Worm (Caenorhabditis elegans) whole organism, young adult: ENCODE measurements around the gene C17C3.9.

ENCODE experiments used
- B0019.2 ChIP-seq: fragments of 200-800 bp; sonication (Bioruptor generic); conservative IDR thresholded peaks from 2 replicates; pipeline ENCODE4 v1.3.6; 2022; ENCODE audit warnings: missing genetic modification reagents, missing genetic modification characterization, missing compliant biosample characterization
- B0261.1 ChIP-seq: sonication (generic microtip); optimal IDR thresholded peaks from 2 replicates; lab custom pipeline; 2016; ENCODE audit warnings: mild to moderate bottlenecking, missing genetic modification characterization, moderate library complexity, missing compliant biosample characterization
- F33H1.4 ChIP-seq: fragments of 200-800 bp; sonication (Bioruptor generic); IDR thresholded peaks from 2 replicates; pipeline ENCODE4 v1.3.6; 2022; ENCODE audit warnings: missing genetic modification reagents, missing genetic modification characterization, missing compliant biosample characterization
- F39B2.1 ChIP-seq: fragments of 200-800 bp; sonication (Bioruptor generic); IDR thresholded peaks from 2 replicates; pipeline ENCODE4 v1.3.6; 2022; ENCODE audit warnings: missing genetic modification reagents, missing genetic modification characterization, missing compliant biosample characterization
- F52B5.7 ChIP-seq: sonication (generic microtip); optimal IDR thresholded peaks from 2 replicates; lab custom pipeline; 2016; ENCODE audit warnings: mild to moderate bottlenecking, missing genetic modification characterization, missing compliant biosample characterization
- K12H6.12 ChIP-seq: fragments of 200-800 bp; sonication (Bioruptor generic); optimal IDR thresholded peaks from 2 replicates; lab custom pipeline; 2018; ENCODE audit warnings: mild to moderate bottlenecking, missing genetic modification characterization, missing compliant biosample characterization
- T07F8.4 ChIP-seq: sonication (generic microtip); optimal IDR thresholded peaks from 2 replicates; lab custom pipeline; 2016; ENCODE audit warnings: mild to moderate bottlenecking, missing genetic modification characterization, moderate library complexity, missing compliant biosample characterization
- Y53G8AR.9 ChIP-seq: fragments of 200-800 bp; sonication (Bioruptor generic); conservative IDR thresholded peaks from 2 replicates; pipeline ENCODE4 v1.3.6; 2022; ENCODE audit warnings: missing genetic modification reagents, missing genetic modification characterization, missing compliant biosample characterization
- Y79H2A.3 ChIP-seq: fragments of 200-800 bp; sonication (Bioruptor generic); conservative IDR thresholded peaks from 2 replicates; pipeline ENCODE4 v1.3.6; 2022; ENCODE audit warnings: missing genetic modification reagents, missing genetic modification characterization, missing compliant biosample characterization
- Y95B8A.8 ChIP-seq: fragments of 200-800 bp; sonication (Bioruptor generic); IDR thresholded peaks from 2 replicates; pipeline ENCODE4 v1.3.6; 2022; ENCODE audit warnings: missing genetic modification reagents, missing genetic modification characterization, missing compliant biosample characterization
- ama-1 ChIP-seq, 3 experiments: fragments of 150-350 bp in 1 of 3; sonication (generic microtip) in 2 of 3; optimal IDR thresholded peaks; 2 replicates each; lab custom pipeline; 2014 to 2018; ENCODE audit warnings: missing biosample characterization in 2 of 3, missing genetic modification characterization in 2 of 3, missing genetic modification reagents in 2 of 3
- aptf-3 ChIP-seq: fragments of 200-800 bp; sonication (Bioruptor generic); IDR thresholded peaks from 2 replicates; pipeline ENCODE4 v1.3.6; 2022; ENCODE audit warnings: missing genetic modification characterization, missing compliant biosample characterization
- attf-5 ChIP-seq: fragments of 200-800 bp; sonication (Bioruptor generic); optimal IDR thresholded peaks from 2 replicates; lab custom pipeline; 2018; ENCODE audit warnings: mild to moderate bottlenecking, missing genetic modification characterization, missing compliant biosample characterization
- bed-1 ChIP-seq: fragments of 200-800 bp; sonication (Bioruptor generic); IDR thresholded peaks from 2 replicates; pipeline ENCODE4 v1.3.6; 2022; ENCODE audit warnings: missing genetic modification reagents, missing genetic modification characterization, missing compliant biosample characterization
- ccch-3 ChIP-seq: fragments of 200-800 bp; sonication (Bioruptor generic); optimal IDR thresholded peaks from 2 replicates; lab custom pipeline; 2018; ENCODE audit warnings: mild to moderate bottlenecking, missing genetic modification characterization, missing compliant biosample characterization
- die-1 ChIP-seq: sonication (generic microtip); optimal IDR thresholded peaks from 2 replicates; lab custom pipeline; 2016; ENCODE audit warnings: missing genotype, mild to moderate bottlenecking, missing genetic modification characterization, missing compliant biosample characterization
- dox-1 ChIP-seq: fragments of 200-800 bp; sonication (Bioruptor generic); IDR thresholded peaks from 2 replicates; pipeline ENCODE4 v1.3.6; 2022; ENCODE audit warnings: missing genetic modification reagents, missing genetic modification characterization, missing compliant biosample characterization
- dpff-1 ChIP-seq: sonication (generic microtip); optimal IDR thresholded peaks from 2 replicates; lab custom pipeline; 2017; ENCODE audit warnings: mild to moderate bottlenecking, missing genetic modification characterization, missing compliant biosample characterization
- efl-1 ChIP-seq: fragments of 150-350 bp; optimal IDR thresholded peaks from 2 replicates; lab custom pipeline; 2014; ENCODE audit warnings: missing biosample characterization, missing genetic modification reagents, missing genetic modification characterization
- egrh-3 ChIP-seq: fragments of 200-800 bp; sonication (Bioruptor generic); IDR thresholded peaks from 2 replicates; pipeline ENCODE4 v1.3.6; 2022; ENCODE audit warnings: missing genetic modification reagents, missing genetic modification characterization, missing compliant biosample characterization
- fkh-3 ChIP-seq: sonication (generic microtip); optimal IDR thresholded peaks from 2 replicates; lab custom pipeline; 2016; ENCODE audit warnings: mild to moderate bottlenecking, missing genetic modification characterization, missing compliant biosample characterization
- him-1 ChIP-seq: sonication (generic microtip); optimal IDR thresholded peaks from 2 replicates; lab custom pipeline; 2016; ENCODE audit warnings: missing genotype, missing genetic modification reagents, missing genetic modification characterization, missing compliant biosample characterization
- hlh-26 ChIP-seq: fragments of 200-800 bp; sonication (Bioruptor generic); conservative IDR thresholded peaks from 2 replicates; pipeline ENCODE4 v1.3.6; 2022; ENCODE audit warnings: missing genetic modification reagents, missing genetic modification characterization, missing compliant biosample characterization
- hrde-1 ChIP-seq: sonication (generic microtip); optimal IDR thresholded peaks from 2 replicates; lab custom pipeline; 2016; ENCODE audit warnings: missing genetic modification characterization, mild to moderate bottlenecking, missing compliant biosample characterization, moderate library complexity, missing genotype, missing genetic modification reagents, borderline replicate concordance
- let-526 ChIP-seq: fragments of 200-800 bp; sonication (Bioruptor generic); IDR thresholded peaks from 2 replicates; pipeline ENCODE4 v1.3.6; 2022; ENCODE audit warnings: missing genetic modification reagents, missing genetic modification characterization, missing compliant biosample characterization
- let-607 ChIP-seq, 2 experiments: fragments of 200-800 bp in 1 of 2; sonication (Bioruptor generic) in 1 of 2; sonication (generic microtip) in 1 of 2; optimal IDR thresholded peaks; 2 replicates each; lab custom pipeline; 2016 to 2018; ENCODE audit warnings: mild to moderate bottlenecking in 2 of 2, missing compliant biosample characterization in 2 of 2, missing genetic modification characterization in 2 of 2, moderate library complexity in 2 of 2, missing genotype in 1 of 2
- lsl-1 ChIP-seq: fragments of 200-800 bp; sonication (Bioruptor generic); optimal IDR thresholded peaks from 2 replicates; lab custom pipeline; 2018; ENCODE audit warnings: mild to moderate bottlenecking, missing genetic modification characterization, moderate library complexity, missing compliant biosample characterization
- madf-10 ChIP-seq: sonication (generic microtip); optimal IDR thresholded peaks from 2 replicates; lab custom pipeline; 2016; ENCODE audit warnings: mild to moderate bottlenecking, missing genetic modification characterization, missing compliant biosample characterization
- madf-3 ChIP-seq: fragments of 200-800 bp; sonication (Bioruptor generic); IDR thresholded peaks from 2 replicates; pipeline ENCODE4 v1.3.6; 2022; ENCODE audit warnings: missing genetic modification reagents, missing genetic modification characterization, missing compliant biosample characterization
- mel-28 ChIP-seq: sonication (generic microtip); optimal IDR thresholded peaks from 2 replicates; lab custom pipeline; 2016; ENCODE audit warnings: borderline replicate concordance, mild to moderate bottlenecking, missing genetic modification characterization, missing compliant biosample characterization
- mes-4 ChIP-seq: sonication (generic microtip); optimal IDR thresholded peaks from 2 replicates; lab custom pipeline; 2016; ENCODE audit warnings: missing genotype, missing genetic modification characterization, missing compliant biosample characterization
- nfya-2 ChIP-seq: fragments of 200-800 bp; sonication (Bioruptor generic); IDR thresholded peaks from 2 replicates; pipeline ENCODE4 v1.3.6; 2022; ENCODE audit warnings: missing genetic modification reagents, missing genetic modification characterization, missing compliant biosample characterization
- nhr-120 ChIP-seq: fragments of 200-800 bp; sonication (Bioruptor generic); IDR thresholded peaks from 2 replicates; pipeline ENCODE4 v1.3.6; 2022; ENCODE audit warnings: missing genetic modification characterization, missing compliant biosample characterization
- nhr-179 ChIP-seq: sonication (generic microtip); optimal IDR thresholded peaks from 2 replicates; lab custom pipeline; 2016; ENCODE audit warnings: mild to moderate bottlenecking, missing genetic modification characterization, missing compliant biosample characterization
- nhr-90 ChIP-seq: sonication (generic microtip); optimal IDR thresholded peaks from 2 replicates; lab custom pipeline; 2016; ENCODE audit warnings: missing genotype, mild to moderate bottlenecking, missing genetic modification characterization, missing compliant biosample characterization
- pbrm-1 ChIP-seq: fragments of 200-800 bp; sonication (Bioruptor generic); IDR thresholded peaks from 2 replicates; pipeline ENCODE4 v1.3.6; 2022; ENCODE audit warnings: missing genetic modification reagents, missing genetic modification characterization, missing compliant biosample characterization
- sea-2 ChIP-seq: fragments of 200-800 bp; sonication (Bioruptor generic); IDR thresholded peaks from 2 replicates; pipeline ENCODE4 v1.3.6; 2022; ENCODE audit warnings: missing genetic modification characterization, missing compliant biosample characterization
- snpc-3.4 ChIP-seq: sonication (generic microtip); optimal IDR thresholded peaks from 2 replicates; lab custom pipeline; 2017; ENCODE audit warnings: missing genetic modification characterization, mild to moderate bottlenecking, missing compliant biosample characterization, antibody characterized with exemption, moderate library complexity, missing genotype, missing genetic modification reagents
- somi-1 ChIP-seq: fragments of 200-800 bp; sonication (Bioruptor generic); optimal IDR thresholded peaks from 2 replicates; lab custom pipeline; 2018; ENCODE audit warnings: mild to moderate bottlenecking, missing genetic modification characterization, missing compliant biosample characterization
- unc-130 ChIP-seq: sonication (generic microtip); optimal IDR thresholded peaks from 2 replicates; lab custom pipeline; 2016; ENCODE audit warnings: missing genetic modification reagents, missing genetic modification characterization, missing compliant biosample characterization
- zfh-2 ChIP-seq: fragments of 200-800 bp; sonication (Bioruptor generic); conservative IDR thresholded peaks from 2 replicates; pipeline ENCODE4 v1.3.6; 2022; ENCODE audit warnings: missing genetic modification reagents, missing genetic modification characterization, missing compliant biosample characterization
- zim-3 ChIP-seq: sonication (generic microtip); optimal IDR thresholded peaks from 2 replicates; lab custom pipeline; 2017; ENCODE audit warnings: mild to moderate bottlenecking, missing genetic modification characterization, moderate library complexity, missing compliant biosample characterization
- ztf-26 ChIP-seq: sonication (generic microtip); optimal IDR thresholded peaks from 2 replicates; lab custom pipeline; 2017; ENCODE audit warnings: missing genetic modification characterization, missing compliant biosample characterization

C17C3.9 gene

DNA sequence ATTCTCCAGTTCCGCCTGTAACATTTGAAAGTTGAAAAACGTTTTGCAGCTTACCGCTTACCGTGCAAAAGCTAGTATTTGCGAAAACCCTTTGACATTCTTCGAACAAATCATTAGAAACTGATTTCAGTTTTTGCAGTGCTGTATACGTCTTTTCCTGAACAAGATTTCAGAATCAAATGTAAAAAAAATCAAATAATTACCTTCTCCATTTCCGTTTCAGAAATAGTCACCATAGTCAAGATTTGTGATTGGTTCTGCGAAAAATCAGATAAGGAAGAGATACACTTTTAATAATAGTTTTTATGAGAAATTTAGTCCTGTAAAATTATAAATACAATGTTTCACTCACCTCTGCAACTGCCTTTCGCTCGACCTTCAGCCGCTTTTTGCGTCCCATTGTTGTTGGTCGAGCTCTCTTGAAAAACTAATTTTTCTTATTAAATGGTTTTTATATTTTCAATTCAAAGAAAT lies at the start of gene C17C3.9:
Gene C17C3.9 (minus strand): TSS at position 424 of the 474 bp plus-strand sequence.
- TF ChIP-seq madf-10 (tag; lab: Kevin White, UChicago) = no peak
- TF ChIP-seq F39B2.1 (GFP tag; lab: Robert Waterston, UW) = no peak
- no peak for TF ChIP-seq die-1 (tag; lab: Kevin White, UChicago)
- no peak for TF ChIP-seq Y53G8AR.9
- no peak for TF ChIP-seq nhr-179 (tag; lab: Kevin White, UChicago)
- no peak for TF ChIP-seq madf-3
- TF ChIP-seq nfya-2 = no peak
- no peak for TF ChIP-seq pbrm-1 (GFP tag; lab: Robert Waterston, UW)
- TF ChIP-seq ama-1 (optimal IDR thresholded peaks at IDR 0.05; lab: Kevin White, UChicago) = no peak
- no peak for TF ChIP-seq ama-1 (GFP tag; optimal IDR thresholded peaks at IDR 0.05; lab: Kevin White, UChicago)
- no peak for TF ChIP-seq fkh-3 (tag; lab: Kevin White, UChicago)
- no peak for TF ChIP-seq efl-1 (GFP tag; lab: Kevin White, UChicago)

DNA sequence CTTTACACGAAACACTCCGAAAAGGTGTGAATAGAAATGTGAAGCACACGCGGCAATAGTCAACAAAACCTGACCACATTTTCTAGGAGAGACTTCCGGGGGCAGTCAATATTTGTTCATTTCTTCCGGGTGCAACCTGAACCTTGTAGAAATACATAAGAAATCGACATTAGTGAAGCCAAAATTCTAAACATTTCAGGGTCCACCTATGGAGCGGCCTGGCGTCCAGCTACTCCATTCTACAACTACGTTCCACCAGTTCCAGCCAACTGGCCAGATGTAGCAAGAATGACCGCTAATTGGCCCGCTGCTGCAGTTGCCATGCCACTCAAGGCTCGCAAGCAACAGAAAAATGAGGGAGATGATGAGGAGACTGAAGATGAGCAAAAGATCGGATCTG lies 47.2 kb upstream of the C17C3.9 start:
- TF ChIP-seq bed-1 (GFP tag; lab: Robert Waterston, UW) (0 out of 2 replicates have a peak, but pooled peaks have one; percentile 56), hrde-1 (tag; lab: Kevin White, UChicago) (no peak)
- TF ChIP-seq, all 124 proteins: peak for 1

DNA sequence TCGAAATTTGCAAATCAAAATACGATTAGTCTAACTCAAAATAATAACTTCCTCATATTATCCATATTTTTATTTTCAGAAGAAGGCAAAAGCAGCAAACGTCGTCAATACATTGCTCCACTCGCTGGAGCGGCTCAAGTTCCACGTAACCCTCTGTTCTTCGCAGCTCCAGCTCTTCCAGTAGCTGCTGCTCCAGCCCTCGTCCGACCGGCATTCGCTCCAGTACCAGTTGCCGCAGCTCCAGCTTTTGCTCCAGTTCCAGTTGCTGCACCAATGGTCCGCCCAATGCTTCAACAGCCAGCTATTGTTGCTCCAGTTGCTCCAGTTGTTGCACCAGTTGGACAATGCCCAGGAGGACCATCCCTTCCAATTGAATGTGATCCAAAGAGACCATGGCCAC lies 46.6 kb upstream of the C17C3.9 start:
- TF ChIP-seq zfh-2 (GFP tag; lab: Robert Waterston, UW) = peak; percentile 74; the same call in 1 of the 2 replicates
- TF ChIP-seq T07F8.4 = no peak
- TF ChIP-seq egrh-3 (GFP tag; lab: Robert Waterston, UW) = peak; percentile 76

DNA sequence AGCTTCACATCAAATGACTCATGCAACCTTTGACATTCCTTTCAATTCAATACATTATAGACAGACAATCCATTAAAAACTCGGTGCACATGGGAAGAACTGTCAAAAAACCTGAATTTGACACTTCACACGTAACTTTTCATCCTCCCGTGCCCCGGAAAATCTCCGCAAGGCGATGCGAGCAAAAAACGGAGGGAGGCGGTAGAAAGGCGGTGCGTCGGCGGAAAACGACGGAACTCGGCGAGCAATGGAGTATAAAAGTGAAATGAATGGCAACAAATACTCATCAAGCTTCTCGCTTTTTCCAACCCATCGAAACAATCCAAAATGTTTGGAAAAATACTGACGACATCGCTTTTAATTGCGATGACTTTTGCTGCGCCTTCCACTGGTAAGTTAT lies 46.0 kb upstream of the C17C3.9 start, which contains the start of gene T25E4.1:
Gene T25E4.1 (plus strand): TSS at position 301 of the 400 bp plus-strand sequence.
- no peak for TF ChIP-seq ztf-26 (tag; lab: Kevin White, UChicago)
- no peak for TF ChIP-seq Y95B8A.8
- TF ChIP-seq nhr-90 = no peak
- TF ChIP-seq egrh-3 (GFP tag; lab: Robert Waterston, UW) = no peak
- TF ChIP-seq T07F8.4 = no peak
- TF ChIP-seq F52B5.7 (tag; lab: Kevin White, UChicago) = no peak
- TF ChIP-seq unc-130 (GFP tag; lab: Kevin White, UChicago) = no peak
- no peak for TF ChIP-seq Y79H2A.3
- no peak for TF ChIP-seq let-526 (GFP tag; lab: Robert Waterston, UW)
- no peak for TF ChIP-seq F33H1.4
- no peak for TF ChIP-seq B0261.1
- TF ChIP-seq attf-5 (GFP tag; lab: Kevin White, UChicago) = no peak
- no peak for TF ChIP-seq hlh-26 (GFP tag; lab: Robert Waterston, UW)
- TF ChIP-seq let-607 (tag; optimal IDR thresholded peaks at IDR 0.05; lab: Kevin White, UChicago) = no peak
- no peak for TF ChIP-seq mes-4 (tag; lab: Kevin White, UChicago)
- TF ChIP-seq aptf-3 = no peak
- TF ChIP-seq mel-28 = no peak

DNA sequence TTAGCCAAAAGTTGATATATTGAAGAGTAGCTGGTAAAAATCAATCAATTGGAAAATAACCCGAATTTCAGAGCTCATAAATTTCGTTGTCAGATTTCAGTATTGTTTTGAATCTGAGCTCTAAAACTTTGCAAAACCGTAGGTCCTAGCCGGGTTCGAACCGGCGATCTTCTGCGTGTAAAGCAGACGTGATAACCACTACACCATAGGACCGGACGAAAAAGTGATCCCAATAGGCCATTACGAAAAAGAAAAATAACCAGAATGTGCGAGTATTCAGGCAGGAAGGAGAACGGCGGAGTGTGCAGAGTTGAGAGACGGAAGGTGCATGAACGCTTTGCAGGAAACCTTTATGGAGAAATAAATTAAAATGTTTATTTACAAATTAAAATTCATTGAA lies 45.0 kb upstream of the C17C3.9 start:
- TF ChIP-seq unc-130 (GFP tag; lab: Kevin White, UChicago) = peak; percentile 18
- TF ChIP-seq dox-1 (GFP tag; lab: Robert Waterston, UW) = peak; percentile 71
- TF ChIP-seq B0019.2 (GFP tag; lab: Robert Waterston, UW) = no peak
- TF ChIP-seq nhr-120 = no peak
- TF ChIP-seq bed-1 (GFP tag; lab: Robert Waterston, UW) = no peak
- TF ChIP-seq snpc-3.4 (tag; lab: Kevin White, UChicago) = peak; percentile 22
- TF ChIP-seq dpff-1 = no peak
- no peak for TF ChIP-seq somi-1 (GFP tag; lab: Kevin White, UChicago)
- no peak for TF ChIP-seq ccch-3 (GFP tag; lab: Kevin White, UChicago)
- no peak for TF ChIP-seq sea-2 (GFP tag; lab: Robert Waterston, UW)
- peak; percentile 56 for TF ChIP-seq mes-4 (tag; lab: Kevin White, UChicago)
- no peak for TF ChIP-seq K12H6.12
- peak; percentile 30 for TF ChIP-seq attf-5 (GFP tag; lab: Kevin White, UChicago)
- TF ChIP-seq him-1 = peak; percentile 80
- peak; percentile 8 for TF ChIP-seq lsl-1 (GFP tag; lab: Kevin White, UChicago)
- TF ChIP-seq hlh-26 (GFP tag; lab: Robert Waterston, UW) = no peak
- peak; percentile 35 for TF ChIP-seq zim-3 (tag; lab: Kevin White, UChicago)
